Worm (Caenorhabditis elegans) whole organism, L3 larva: ENCODE data around the gene pxf-1.

Source experiments
- R02D3.7 ChIP-seq: fragments of 150-350 bp; optimal IDR thresholded peaks from 2 replicates; lab custom pipeline; 2014; ENCODE audit warnings: missing biosample characterization, missing genetic modification characterization
- ZK546.5 ChIP-seq: sonication (generic microtip); optimal IDR thresholded peaks from 2 replicates; lab custom pipeline; 2017; ENCODE audit warnings: missing biosample characterization, missing genetic modification characterization
- aly-2 ChIP-seq: fragments of 150-350 bp; optimal IDR thresholded peaks from 2 replicates; lab custom pipeline; 2014; ENCODE audit warnings: missing biosample characterization, missing genetic modification characterization
- ama-1 ChIP-seq: fragments of 150-350 bp; optimal IDR thresholded peaks from 2 replicates; lab custom pipeline; 2018
- ceh-16 ChIP-seq: sonication (generic microtip); optimal IDR thresholded peaks from 2 replicates; lab custom pipeline; 2017; ENCODE audit warnings: missing biosample characterization, missing genetic modification characterization
- ceh-28 ChIP-seq: fragments of 150-350 bp; optimal IDR thresholded peaks from 2 replicates; lab custom pipeline; 2014; ENCODE audit warnings: missing biosample characterization, missing genetic modification reagents, missing genetic modification characterization
- ceh-82 ChIP-seq: fragments of 150-350 bp; optimal IDR thresholded peaks from 2 replicates; lab custom pipeline; 2014; ENCODE audit warnings: missing biosample characterization, missing genetic modification characterization
- daf-12 ChIP-seq: fragments of 150-350 bp; optimal IDR thresholded peaks from 2 replicates; lab custom pipeline; 2014; ENCODE audit warnings: missing biosample characterization, missing genetic modification reagents, missing genetic modification characterization
- egl-27 ChIP-seq: sonication (generic microtip); optimal IDR thresholded peaks from 4 replicates; lab custom pipeline; 2017; ENCODE audit warnings: missing biosample characterization, missing genetic modification reagents, missing genetic modification characterization
- egl-5 ChIP-seq: fragments of 150-350 bp; optimal IDR thresholded peaks from 2 replicates; lab custom pipeline; 2017; ENCODE audit warnings: missing biosample characterization, missing genetic modification reagents, missing genetic modification characterization, inconsistent platforms
- elt-1 ChIP-seq: fragments of 150-350 bp; optimal IDR thresholded peaks from 2 replicates; lab custom pipeline; 2014; ENCODE audit warnings: missing biosample characterization, missing genetic modification characterization
- elt-2 ChIP-seq: sonication (generic microtip); optimal IDR thresholded peaks from 2 replicates; lab custom pipeline; 2016; ENCODE audit warnings: missing genetic modification reagents, mild to moderate bottlenecking, missing genetic modification characterization, missing compliant biosample characterization
- eor-1 ChIP-seq, 2 experiments: fragments of 150-350 bp; optimal IDR thresholded peaks; 2 replicates each; lab custom pipeline; 2014 to 2018; ENCODE audit warnings: missing biosample characterization in 2 of 2, missing genetic modification characterization in 2 of 2
- fkh-10 ChIP-seq: sonication (generic microtip); optimal IDR thresholded peaks from 2 replicates; lab custom pipeline; 2017; ENCODE audit warnings: missing biosample characterization, missing genetic modification reagents, missing genetic modification characterization
- fos-1 ChIP-seq: fragments of 150-350 bp; optimal IDR thresholded peaks from 2 replicates; lab custom pipeline; 2014; ENCODE audit warnings: missing biosample characterization, missing genetic modification characterization
- hmg-11 ChIP-seq: sonication (generic microtip); optimal IDR thresholded peaks from 2 replicates; lab custom pipeline; 2016; ENCODE audit warnings: missing genetic modification characterization, missing compliant biosample characterization
- jun-1 ChIP-seq: fragments of 150-350 bp; optimal IDR thresholded peaks from 2 replicates; lab custom pipeline; 2014; ENCODE audit warnings: missing biosample characterization, missing genetic modification reagents, missing genetic modification characterization
- lin-15B ChIP-seq: fragments of 150-350 bp; optimal IDR thresholded peaks from 2 replicates; lab custom pipeline; 2014; ENCODE audit warnings: missing biosample characterization, missing genetic modification characterization
- lin-39 ChIP-seq: fragments of 150-350 bp; optimal IDR thresholded peaks from 2 replicates; lab custom pipeline; 2018; ENCODE audit warnings: missing biosample characterization, missing genetic modification reagents, missing genetic modification characterization
- lsy-12 ChIP-seq: sonication (generic microtip); optimal IDR thresholded peaks from 2 replicates; lab custom pipeline; 2016; ENCODE audit warnings: mild to moderate bottlenecking, missing genetic modification characterization, missing compliant biosample characterization
- mdl-1 ChIP-seq: fragments of 150-350 bp; optimal IDR thresholded peaks from 2 replicates; lab custom pipeline; 2014; ENCODE audit warnings: missing biosample characterization, missing genetic modification characterization
- mml-1 ChIP-seq: fragments of 150-350 bp; sonication (generic microtip); optimal IDR thresholded peaks from 3 replicates; lab custom pipeline; 2014; ENCODE audit warnings: missing biosample characterization, missing genetic modification characterization
- nfya-1 ChIP-seq: sonication (generic microtip); optimal IDR thresholded peaks from 2 replicates; lab custom pipeline; 2017; ENCODE audit warnings: missing genetic modification characterization, mild to moderate bottlenecking, missing compliant biosample characterization, antibody characterized with exemption, moderate library complexity; ENCODE audit not compliant: insufficient read depth
- nhr-12 ChIP-seq: fragments of 150-350 bp; optimal IDR thresholded peaks from 2 replicates; lab custom pipeline; 2014; ENCODE audit warnings: missing biosample characterization, missing genetic modification characterization
- nhr-237 ChIP-seq: fragments of 150-350 bp; optimal IDR thresholded peaks from 2 replicates; lab custom pipeline; 2014; ENCODE audit warnings: missing biosample characterization, missing genetic modification characterization
- nhr-43 ChIP-seq: sonication (generic microtip); optimal IDR thresholded peaks from 2 replicates; lab custom pipeline; 2016; ENCODE audit warnings: mild to moderate bottlenecking, missing genetic modification characterization, missing compliant biosample characterization; ENCODE audit not compliant: poor library complexity, severe bottlenecking
- nhr-67 ChIP-seq: fragments of 150-350 bp; optimal IDR thresholded peaks from 2 replicates; lab custom pipeline; 2014; ENCODE audit warnings: missing biosample characterization, missing genetic modification characterization
- nhr-77 ChIP-seq: fragments of 150-350 bp; optimal IDR thresholded peaks from 2 replicates; lab custom pipeline; 2014; ENCODE audit warnings: missing biosample characterization, missing genetic modification characterization
- pha-4 ChIP-seq: fragments of 150-350 bp; optimal IDR thresholded peaks from 2 replicates; lab custom pipeline; 2014; ENCODE audit warnings: missing biosample characterization, missing genetic modification reagents, missing genetic modification characterization
- sea-2 ChIP-seq: fragments of 150-350 bp; sonication (generic microtip); optimal IDR thresholded peaks from 4 replicates; lab custom pipeline; 2014; ENCODE audit warnings: missing biosample characterization, missing genetic modification reagents, missing genetic modification characterization
- skn-1 ChIP-seq: fragments of 150-350 bp; optimal IDR thresholded peaks from 2 replicates; lab custom pipeline; 2014; ENCODE audit warnings: missing biosample characterization, missing genetic modification characterization
- tbx-2 ChIP-seq: sonication (generic microtip); optimal IDR thresholded peaks from 2 replicates; lab custom pipeline; 2016; ENCODE audit warnings: mild to moderate bottlenecking, missing genetic modification characterization, missing compliant biosample characterization

The pxf-1 gene

ce11 chrIV:10128446-10128845 lies 45.7 kb downstream of the pxf-1 start:
- TF ChIP-seq R02D3.7 (tag; lab: Kevin White, UChicago) = no peak
- TF ChIP-seq jun-1 (tag; lab: Kevin White, UChicago) = no peak
- TF ChIP-seq mdl-1 (tag; lab: Kevin White, UChicago) = no peak
- TF ChIP-seq, all 47 proteins: peak for 0

DNA sequence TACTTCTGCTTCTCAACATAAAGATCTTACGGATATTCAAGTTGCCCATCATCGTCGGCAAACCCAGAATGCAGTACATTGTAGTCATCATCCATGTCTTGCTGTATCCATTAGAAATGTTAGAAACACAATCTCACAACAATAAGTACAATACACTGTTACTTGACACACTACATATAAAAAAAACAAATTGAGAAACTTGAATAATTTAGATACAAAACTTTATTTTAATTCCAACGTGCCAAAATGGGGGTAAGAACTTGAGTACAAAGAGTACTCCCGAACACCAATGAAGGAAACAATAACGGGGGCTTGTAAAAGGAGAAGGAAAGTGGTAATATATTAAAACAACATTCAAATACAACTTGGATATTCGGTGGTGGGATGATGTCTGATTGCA lies 47.6 kb downstream of the pxf-1 start, which contains the start of gene ctf-18:
Gene ctf-18 (minus strand): TSS at position 101 of the 400 bp plus-strand sequence.
- TF ChIP-seq lin-39 (tag; lab: Kevin White, UChicago) = no peak
- no peak for TF ChIP-seq mdl-1 (tag; lab: Kevin White, UChicago)
- TF ChIP-seq lin-15B (tag; lab: Kevin White, UChicago) = no peak
- TF ChIP-seq mml-1 (tag; lab: Kevin White, UChicago) = no peak
- no peak for TF ChIP-seq jun-1 (tag; lab: Kevin White, UChicago)
- no peak for TF ChIP-seq nhr-67
- no peak for TF ChIP-seq nhr-77 (tag; lab: Kevin White, UChicago)
- TF ChIP-seq elt-1 (tag; lab: Kevin White, UChicago) = no peak
- TF ChIP-seq eor-1 (tag; optimal IDR thresholded peaks at IDR 0.05; lab: Kevin White, UChicago) = no peak
- no peak for TF ChIP-seq fos-1
- TF ChIP-seq ama-1 (lab: Kevin White, UChicago) = no peak
- no peak for TF ChIP-seq tbx-2 (tag; lab: Kevin White, UChicago)
- TF ChIP-seq daf-12 (tag; lab: Kevin White, UChicago) = no peak
- TF ChIP-seq, all 47 proteins: peak for 0

DNA sequence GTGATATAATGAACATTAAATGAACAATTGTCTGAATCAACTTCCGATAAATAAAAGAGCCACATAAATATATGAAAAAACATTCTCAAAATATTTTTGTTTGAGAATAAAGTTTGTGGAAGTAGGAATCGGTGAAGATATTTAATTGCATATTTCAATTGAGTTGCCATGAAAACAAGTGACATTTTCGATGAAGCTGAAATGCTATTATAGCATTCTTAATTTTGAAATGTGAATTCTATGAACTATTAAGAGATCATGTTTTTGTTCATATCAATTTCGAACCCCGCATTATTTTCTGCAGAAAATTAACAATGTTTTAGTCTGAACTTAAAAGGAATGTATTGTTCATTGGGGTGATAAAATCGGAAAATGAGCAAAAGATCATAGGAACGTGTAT lies 51.9 kb downstream of the pxf-1 start, which contains the start of gene irld-21:
Gene irld-21 (minus strand): TSS at position 101 of the 400 bp plus-strand sequence.
- TF ChIP-seq R02D3.7 (tag; lab: Kevin White, UChicago) (no peak), elt-1 (tag; lab: Kevin White, UChicago) (no peak), jun-1 (tag; lab: Kevin White, UChicago) (no peak), ama-1 (lab: Kevin White, UChicago) (no peak), elt-2 (no peak), egl-5 (tag; lab: Kevin White, UChicago) (no peak), nhr-237 (no peak), lin-39 (tag; lab: Kevin White, UChicago) (no peak), egl-27 (tag; lab: Kevin White, UChicago) (no peak), hmg-11 (no peak), nhr-12 (no peak), ZK546.5 (tag; lab: Kevin White, UChicago) (no peak), lin-15B (tag; lab: Kevin White, UChicago) (no peak), nhr-43 (tag; lab: Kevin White, UChicago) (no peak), pha-4 (tag; lab: Kevin White, UChicago) (no peak), eor-1 (tag; optimal IDR thresholded peaks at IDR 0.05; lab: Kevin White, UChicago) (no peak), aly-2 (no peak), ceh-16 (tag; lab: Kevin White, UChicago) (no peak), ceh-82 (no peak)
- TF ChIP-seq, all 47 proteins: peak for 0

ce11 chrIV:10116765-10117164 lies 57.4 kb downstream of the pxf-1 start:
- TF ChIP-seq aly-2 (no peak), ceh-28 (tag; lab: Kevin White, UChicago) (no peak), fkh-10 (GFP tag; lab: Kevin White, UChicago) (no peak), elt-1 (tag; lab: Kevin White, UChicago) (no peak), nfya-1 (tag; lab: Kevin White, UChicago) (no peak), ceh-82 (no peak), nhr-237 (no peak), lin-15B (tag; lab: Kevin White, UChicago) (no peak), nhr-77 (tag; lab: Kevin White, UChicago) (no peak), nhr-67 (no peak), elt-2 (no peak), sea-2 (GFP tag; lab: Kevin White, UChicago) (no peak)

DNA sequence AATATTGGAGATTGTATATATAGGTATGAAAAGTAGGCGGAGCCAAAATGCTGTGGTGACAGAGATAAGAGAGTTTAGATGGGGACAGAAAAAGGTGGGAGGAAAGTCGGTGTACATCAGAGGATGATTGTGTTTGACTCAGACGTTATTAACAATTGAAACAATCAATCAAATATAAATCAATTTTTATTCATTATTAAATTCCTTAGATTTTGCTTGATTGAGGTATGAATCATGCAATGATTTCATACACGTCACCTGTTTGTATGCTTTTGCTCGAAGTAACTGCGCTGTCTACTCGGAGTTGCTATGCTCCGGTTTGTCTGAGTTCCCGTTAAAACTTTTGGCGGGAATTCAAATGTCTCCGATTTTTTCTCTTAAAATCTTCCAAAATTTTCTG lies 59.0 kb downstream of the pxf-1 start, which contains the start of gene C04G2.10:
Gene C04G2.10 (plus strand): TSS at position 301 of the 400 bp plus-strand sequence.
- TF ChIP-seq nhr-67 (no peak), ceh-16 (tag; lab: Kevin White, UChicago) (no peak), pha-4 (tag; lab: Kevin White, UChicago) (no peak), jun-1 (tag; lab: Kevin White, UChicago) (no peak), skn-1 (no peak), lsy-12 (tag; lab: Kevin White, UChicago) (no peak)
